Fruit fly (Drosophila melanogaster): Measurements from ENCODE around the gene Sbat.

Gene Sbat

DNA sequence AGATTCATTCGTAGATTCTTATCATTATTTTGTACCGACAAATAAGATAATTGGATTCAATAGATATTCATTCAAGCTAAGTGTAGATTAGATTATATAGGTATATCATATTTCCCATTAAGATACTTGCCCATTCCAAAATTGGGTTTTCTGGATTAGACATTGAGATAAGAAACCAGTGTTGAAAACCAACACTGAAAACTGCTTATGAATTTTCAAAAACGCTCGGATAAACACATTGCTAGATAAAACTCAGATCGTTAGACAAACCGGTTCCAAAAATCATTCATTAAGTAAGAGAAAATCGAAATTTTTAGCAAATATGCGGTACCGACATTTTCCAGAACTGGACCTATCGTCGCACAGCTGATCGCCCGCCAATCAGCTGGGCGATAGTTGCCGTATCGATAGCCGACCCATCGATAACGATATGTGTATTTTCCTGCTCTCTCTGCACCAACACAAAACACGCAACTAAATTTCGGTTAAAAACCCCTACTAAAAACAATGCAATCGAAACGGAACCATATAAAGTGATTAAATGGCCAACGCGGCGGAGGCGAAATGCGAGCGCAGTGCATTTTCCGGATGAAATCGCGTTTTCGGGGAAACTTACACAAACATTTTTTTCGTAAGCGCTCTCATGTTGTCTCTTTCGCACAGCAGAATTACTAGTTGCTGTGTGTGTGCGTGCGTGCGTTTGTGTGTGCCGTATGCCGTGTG is 7.5 kb downstream of the Sbat start, which contains the start of the genes NTPase and lilli (continued):
- TF ChIP-seq Atf3 (GFP tag; optimal IDR thresholded peaks at IDR 0.05), result peak; percentile 51

dm6 chr2L:2886226-2886569 is 8.1 kb downstream of the Sbat start:
- peak in 1 of 3 experiments; percentile 88 for TF ChIP-seq lola (GFP tag; optimal IDR thresholded peaks at IDR 0.05)
- no peak for TF ChIP-seq HmgZ (tag; optimal IDR thresholded peaks at IDR 0.05)
- TF ChIP-seq ttk (GFP tag; IDR thresholded peaks at IDR 0.05), result no peak
- TF ChIP-seq Dbx (GFP tag; IDR thresholded peaks at IDR 0.05), result no peak
- 0 out of 4 replicates have a peak, but pooled peaks have one; percentile 21 for TF ChIP-seq chinmo (GFP tag; IDR thresholded peaks at IDR 0.05; ENCODE audit: partially characterized antibody)
- TF ChIP-seq CG4360 (GFP tag; IDR thresholded peaks at IDR 0.05), result peak; percentile 77
- peak; percentile 94 for TF ChIP-seq CG8478 (optimal IDR thresholded peaks at IDR 0.05)
- peak; percentile 49 for TF ChIP-seq CG8924 (tag; optimal IDR thresholded peaks at IDR 0.05)
- no peak for TF ChIP-seq sna (GFP tag; IDR thresholded peaks at IDR 0.05; ENCODE audit: partially characterized antibody)
- no peak for TF ChIP-seq hbn (GFP tag; IDR thresholded peaks at IDR 0.05; ENCODE audit: partially characterized antibody)
- peak in 1 of 2 experiments; percentile 26 for TF ChIP-seq Eip74EF (GFP tag; optimal IDR thresholded peaks at IDR 0.05)
- no peak for TF ChIP-seq NK7.1 (GFP tag; optimal IDR thresholded peaks at IDR 0.05)
- TF ChIP-seq Atf-2 (GFP tag; optimal IDR thresholded peaks at IDR 0.05), result no peak
- no peak for TF ChIP-seq ara (GFP tag; IDR thresholded peaks at IDR 0.05)
- no peak for TF ChIP-seq Rfx (GFP tag; IDR thresholded peaks at IDR 0.05)
- TF ChIP-seq CG6175 (GFP tag; IDR thresholded peaks at IDR 0.05), result no peak
- no peak for TF ChIP-seq CG7745 (tag; optimal IDR thresholded peaks at IDR 0.05)

DNA sequence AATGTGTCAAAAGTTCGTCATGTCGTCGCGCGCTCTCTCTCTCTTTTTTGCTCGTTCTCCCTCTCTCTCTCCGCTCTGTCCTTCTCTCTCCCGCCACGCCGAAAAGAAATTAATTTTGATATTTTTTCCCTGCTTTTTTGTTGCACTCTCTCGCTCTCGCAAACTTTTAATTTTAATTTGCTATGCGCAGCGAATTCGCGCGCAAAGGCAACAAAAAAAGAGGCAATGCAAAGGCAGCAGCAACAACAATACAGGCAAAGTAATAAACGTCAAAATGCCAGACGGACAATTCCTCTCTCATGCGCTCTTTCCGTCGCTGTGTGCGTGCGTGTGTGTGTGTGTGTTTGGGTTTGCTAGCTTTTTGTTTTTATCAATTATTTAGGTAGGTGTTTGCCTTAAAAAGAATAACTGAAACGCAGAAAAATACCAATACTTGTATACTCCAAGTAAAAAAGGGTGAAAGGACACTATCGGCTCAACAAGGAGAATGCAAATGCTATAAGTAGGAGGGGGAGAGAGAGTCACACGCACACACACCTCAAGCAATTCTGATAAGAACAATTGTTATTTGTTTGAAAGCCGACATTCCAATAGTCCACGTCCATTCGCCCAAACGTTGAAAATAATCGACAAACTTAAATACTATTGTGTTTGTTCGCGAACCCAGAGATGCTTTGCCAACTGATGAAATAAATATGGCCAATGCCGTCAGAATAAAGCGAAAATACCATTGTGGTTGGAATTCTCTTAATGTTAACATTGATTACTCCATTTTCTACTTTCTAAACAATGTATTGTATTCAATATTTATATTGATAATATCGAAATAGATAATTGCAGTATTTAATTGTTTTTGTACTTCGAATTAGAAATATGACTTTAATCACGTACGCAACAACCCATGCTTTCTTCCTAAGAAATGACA is 8.7 kb downstream of the Sbat start:
- peak; percentile 38; the same call in 1 of the 4 replicates for TF ChIP-seq Dll (GFP tag; IDR thresholded peaks at IDR 0.05; ENCODE audit: partially characterized antibody)
- TF ChIP-seq shn (GFP tag; optimal IDR thresholded peaks at IDR 0.05), result no peak
- TF ChIP-seq CG14667 (GFP tag; IDR thresholded peaks at IDR 0.05), result no peak
- TF ChIP-seq Abd-B (GFP tag; optimal IDR thresholded peaks at IDR 0.05), result no peak
- TF ChIP-seq peb (GFP tag; IDR thresholded peaks at IDR 0.05), result no peak
- TF ChIP-seq CG15601 (tag; optimal IDR thresholded peaks at IDR 0.05), result no peak
- TF ChIP-seq Dip3 (GFP tag; optimal IDR thresholded peaks at IDR 0.05), result no peak
- TF ChIP-seq CG4820 (GFP tag; optimal IDR thresholded peaks at IDR 0.05), result no peak
- TF ChIP-seq Hmx (GFP tag; optimal IDR thresholded peaks at IDR 0.05), result no peak
- TF ChIP-seq nerfin-1 (tag; optimal IDR thresholded peaks at IDR 0.05), result peak; percentile 77
- peak; percentile 83 for TF ChIP-seq nom (GFP tag; optimal IDR thresholded peaks at IDR 0.05)
- TF ChIP-seq dysf (GFP tag; IDR thresholded peaks at IDR 0.05), result no peak
- no peak for TF ChIP-seq CG18619 (GFP tag; optimal IDR thresholded peaks at IDR 0.05)
- TF ChIP-seq CG4707 (GFP tag; optimal IDR thresholded peaks at IDR 0.05), result no peak
- no peak for TF ChIP-seq CG5953 (GFP tag; IDR thresholded peaks at IDR 0.05)
- TF ChIP-seq dimm (GFP tag; IDR thresholded peaks at IDR 0.05), result no peak
- TF ChIP-seq CG17328 (GFP tag; IDR thresholded peaks at IDR 0.05), result no peak
- TF ChIP-seq CG10431 (GFP tag; optimal IDR thresholded peaks at IDR 0.05), result no peak
- TF ChIP-seq bsh (GFP tag; optimal IDR thresholded peaks at IDR 0.05), result peak in 1 of 2 experiments; percentile 29
- no peak for TF ChIP-seq Doc2 (GFP tag; IDR thresholded peaks at IDR 0.05)
- 0 out of 2 replicates have a peak, but pooled peaks have one; percentile 17 for TF ChIP-seq unc-4 (GFP tag; IDR thresholded peaks at IDR 0.05; ENCODE audit: partially characterized antibody)
- no peak for TF ChIP-seq Lim3 (GFP tag; IDR thresholded peaks at IDR 0.05)
- peak; percentile 35 for TF ChIP-seq cad (GFP tag; optimal IDR thresholded peaks at IDR 0.05)
- no peak for TF ChIP-seq az2 (GFP tag; optimal IDR thresholded peaks at IDR 0.05)
- TF ChIP-seq fd64A (GFP tag; optimal IDR thresholded peaks at IDR 0.05), result no peak
- TF ChIP-seq CG18011 (GFP tag; optimal IDR thresholded peaks at IDR 0.05), result no peak
- no peak for TF ChIP-seq CG30403 (GFP tag; optimal IDR thresholded peaks at IDR 0.05)
